Fruit fly (Drosophila melanogaster) Kc167 (cell line): Measurements from ENCODE around the gene dsb.

ENCODE experiments used
- h ChIP-seq: fragments of >200 bp; optimal IDR thresholded peaks from 3 replicates; lab custom pipeline; 2018; ENCODE audit warnings: missing external identifiers
- insv ChIP-seq: fragments of >200 bp; optimal IDR thresholded peaks from 3 replicates; lab custom pipeline; 2018; ENCODE audit warnings: missing external identifiers
- psq ChIP-seq: fragments of >200 bp; optimal IDR thresholded peaks from 2 replicates; lab custom pipeline; 2017; ENCODE audit warnings: missing external identifiers

dm6 chr3L:1865121-1865727, 44.8 kb downstream of the dsb start, which contains the start of the genes HBS1 and CG12025:
- TF ChIP-seq insv: no peak
- no peak for TF ChIP-seq h
- no peak for TF ChIP-seq psq (lab: Kevin White, UChicago)
